Fruit fly (Drosophila melanogaster) whole organism, embryonic: ENCODE data around the gene Rhp.

ENCODE experiments used
- CG32767 ChIP-seq: fragments of 200-800 bp; sonication (Bioruptor generic); IDR thresholded peaks from 2 replicates; pipeline ENCODE4 v1.3.6; 2022; ENCODE audit warnings: missing biosample characterization, missing genetic modification characterization
- HmgD ChIP-seq: fragments of 200-800 bp; sonication (Bioruptor generic); optimal IDR thresholded peaks from 3 replicates; lab custom pipeline; 2016; ENCODE audit warnings: missing biosample characterization, missing genetic modification characterization
- kay ChIP-seq: fragments of 200-800 bp; sonication (Bioruptor generic); optimal IDR thresholded peaks from 2 replicates; lab custom pipeline; 2016; ENCODE audit warnings: missing biosample characterization, missing genetic modification characterization
- peb ChIP-seq: fragments of 200-800 bp; sonication (Bioruptor generic); IDR thresholded peaks from 2 replicates; pipeline ENCODE4 v1.3.6; 2022; ENCODE audit warnings: missing biosample characterization, missing genetic modification characterization

DNA sequence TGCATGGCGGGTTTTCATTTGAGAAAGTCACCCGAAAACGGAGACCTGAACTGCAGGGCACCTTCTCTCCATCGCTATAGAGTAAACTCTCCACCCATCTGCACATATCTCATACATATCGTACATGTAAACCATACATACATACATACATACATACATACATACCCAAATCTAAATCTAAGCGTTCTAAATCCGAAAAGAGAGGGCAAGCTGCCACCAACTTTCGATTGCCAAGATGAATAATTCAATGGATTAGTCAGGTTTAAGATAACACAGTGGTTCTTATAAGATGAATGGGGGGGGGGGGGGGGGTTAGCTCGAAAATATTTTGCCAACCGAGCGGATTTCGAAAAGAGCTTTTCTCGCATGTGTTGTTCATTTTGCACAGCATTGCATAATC lies 25.8 kb downstream of the Rhp start:
- no peak for TF ChIP-seq HmgD (GFP tag; lab: Kevin White, UChicago)
- TF ChIP-seq kay (GFP tag; lab: Kevin White, UChicago), result no peak
- TF ChIP-seq peb, result no peak
- no peak for TF ChIP-seq CG32767 (GFP tag; lab: Robert Waterston, UW)
